Fruit fly (Drosophila melanogaster): ENCODE data around the gene exd.

Gene exd

dm6 chrX:15986654-15987053, 5.6 kb upstream of the exd start, which contains the start of gene ND-20:
TSS of gene ND-20 (minus strand) at chrX:15986808.
- TF ChIP-seq btn (GFP tag; optimal IDR thresholded peaks at IDR 0.05) (no peak), CG8290 (GFP tag; optimal IDR thresholded peaks at IDR 0.05) (peak; percentile 56), CG8290 (tag; optimal IDR thresholded peaks at IDR 0.05) (no peak), vfl (GFP tag; optimal IDR thresholded peaks at IDR 0.05) (no peak), CG10267 (tag; optimal IDR thresholded peaks at IDR 0.05) (peak; percentile 26), CG12942 (GFP tag; optimal IDR thresholded peaks at IDR 0.05) (no peak), CG13424 (tag; optimal IDR thresholded peaks at IDR 0.05) (peak; percentile 4), CG4360 (GFP tag; IDR thresholded peaks at IDR 0.05) (no peak), Lhr (GFP tag; optimal IDR thresholded peaks at IDR 0.05) (peak; percentile 53), prd (optimal IDR thresholded peaks at IDR 0.05) (no peak), prd (GFP tag; IDR thresholded peaks at IDR 0.05) (no peak), CG12104 (GFP tag; optimal IDR thresholded peaks at IDR 0.05) (no peak), aop (GFP tag; IDR thresholded peaks at IDR 0.05) (no peak), z (GFP tag; IDR thresholded peaks at IDR 0.05) (no peak), CG17912 (GFP tag; optimal IDR thresholded peaks at IDR 0.05) (no peak), Dek (tag; optimal IDR thresholded peaks at IDR 0.05) (no peak), dpn (GFP tag; optimal IDR thresholded peaks at IDR 0.05) (peak in 1 of 2 experiments; percentile 17), Usf (GFP tag; optimal IDR thresholded peaks at IDR 0.05) (no peak), vvl (GFP tag; IDR thresholded peaks at IDR 0.05) (peak; percentile 52), Bdp1 (GFP tag; optimal IDR thresholded peaks at IDR 0.05) (no peak), B-H1 (GFP tag; IDR thresholded peaks at IDR 0.05) (no peak), Atf3 (GFP tag; optimal IDR thresholded peaks at IDR 0.05) (no peak), CG9727 (GFP tag; optimal IDR thresholded peaks at IDR 0.05) (no peak), CG31224 (GFP tag; IDR thresholded peaks at IDR 0.05) (no peak), CG11723 (GFP tag; optimal IDR thresholded peaks at IDR 0.05) (peak; percentile 12), CG4730 (GFP tag; IDR thresholded peaks at IDR 0.05) (no peak), CG33213 (GFP tag; optimal IDR thresholded peaks at IDR 0.05) (peak; percentile 43), CG9609 (GFP tag; optimal IDR thresholded peaks at IDR 0.05) (no peak), cas (GFP tag; IDR thresholded peaks at IDR 0.05) (no peak), CG18476 (GFP tag; optimal IDR thresholded peaks at IDR 0.05) (no peak), CG12219 (GFP tag; optimal IDR thresholded peaks at IDR 0.05) (no peak), ATbp (GFP tag; optimal IDR thresholded peaks at IDR 0.05) (no peak), ERR (GFP tag; optimal IDR thresholded peaks at IDR 0.05) (peak; percentile 87), Xbp1 (GFP tag; optimal IDR thresholded peaks at IDR 0.05) (peak; percentile 42), pum (GFP tag; optimal IDR thresholded peaks at IDR 0.05) (peak; percentile 22), CG17361 (GFP tag; IDR thresholded peaks at IDR 0.05) (0 out of 3 replicates have a peak, but pooled peaks have one; percentile 27), corto (GFP tag; optimal IDR thresholded peaks at IDR 0.05) (no peak), ab (GFP tag; optimal IDR thresholded peaks at IDR 0.05) (no peak), Dip2 (GFP tag; IDR thresholded peaks at IDR 0.05) (no peak), CG42726 (GFP tag; IDR thresholded peaks at IDR 0.05; ENCODE audit: partially characterized antibody) (no peak), CG12071 (GFP tag; optimal IDR thresholded peaks at IDR 0.05) (no peak), sna (GFP tag; IDR thresholded peaks at IDR 0.05; ENCODE audit: partially characterized antibody) (no peak), Hr39 (optimal IDR thresholded peaks at IDR 0.05) (no peak), Med (GFP tag) (peak; percentile 88), twi (tag; optimal IDR thresholded peaks at IDR 0.05) (no peak), CG4820 (GFP tag; optimal IDR thresholded peaks at IDR 0.05) (no peak), CG13123 (GFP tag; optimal IDR thresholded peaks at IDR 0.05) (no peak), Hr3 (GFP tag; optimal IDR thresholded peaks at IDR 0.05) (no peak), pzg (GFP tag; optimal IDR thresholded peaks at IDR 0.05) (peak; percentile 88), gem (tag; optimal IDR thresholded peaks at IDR 0.05) (no peak), sima (GFP tag; optimal IDR thresholded peaks at IDR 0.05) (no peak), Fer1 (GFP tag; optimal IDR thresholded peaks at IDR 0.05) (no peak), CG9876 (GFP tag; optimal IDR thresholded peaks at IDR 0.05) (peak; percentile 18), CG31365 (tag; optimal IDR thresholded peaks at IDR 0.05) (no peak)

All from whole organism, embryonic.